Worm (Caenorhabditis elegans) whole organism, early embryonic: ENCODE results near the gene nprl-2.

Experiments
- B0310.2 ChIP-seq: sonication (generic microtip); optimal IDR thresholded peaks from 2 replicates; lab custom pipeline; 2016; ENCODE audit warnings: mild to moderate bottlenecking, missing genetic modification characterization, missing compliant biosample characterization
- F13C5.2 ChIP-seq: sonication (generic microtip); optimal IDR thresholded peaks from 2 replicates; lab custom pipeline; 2017; ENCODE audit warnings: mild to moderate bottlenecking, missing genetic modification characterization, inconsistent platforms, missing compliant biosample characterization
- ama-1 ChIP-seq: fragments of 150-350 bp; optimal IDR thresholded peaks from 2 replicates; lab custom pipeline; 2014
- flt-1 ChIP-seq: fragments of 200-800 bp; sonication (Bioruptor generic); IDR thresholded peaks from 2 replicates; pipeline ENCODE4 v1.3.6; 2022; ENCODE audit warnings: missing genetic modification characterization, missing compliant biosample characterization
- hmg-4 ChIP-seq: fragments of 200-800 bp; sonication (Bioruptor generic); optimal IDR thresholded peaks from 2 replicates; lab custom pipeline; 2018; ENCODE audit warnings: mild to moderate bottlenecking, missing genetic modification characterization, missing compliant biosample characterization
- hnd-1 ChIP-seq: sonication (generic microtip); optimal IDR thresholded peaks from 2 replicates; lab custom pipeline; 2016; ENCODE audit warnings: missing genetic modification characterization, missing compliant biosample characterization
- scrt-1 ChIP-seq: fragments of 200-800 bp; sonication (Bioruptor generic); IDR thresholded peaks from 2 replicates; pipeline ENCODE4 v1.3.6; 2022; ENCODE audit warnings: missing genetic modification characterization, missing compliant biosample characterization
- tra-4 ChIP-seq: sonication (generic microtip); optimal IDR thresholded peaks from 2 replicates; lab custom pipeline; 2017; ENCODE audit warnings: missing genetic modification characterization, missing compliant biosample characterization

ce11 chrIV:7510829-7511228, 45.8 kb upstream of the nprl-2 start:
- TF ChIP-seq hnd-1 (no peak), B0310.2 (no peak), ama-1 (lab: Kevin White, UChicago) (no peak), F13C5.2 (tag; lab: Kevin White, UChicago) (no peak), flt-1 (GFP tag; lab: Robert Waterston, UW) (no peak), hmg-4 (GFP tag; lab: Kevin White, UChicago) (no peak), scrt-1 (GFP tag; lab: Robert Waterston, UW) (no peak), tra-4 (tag; lab: Kevin White, UChicago) (no peak)
